In the genomic region with DNA sequence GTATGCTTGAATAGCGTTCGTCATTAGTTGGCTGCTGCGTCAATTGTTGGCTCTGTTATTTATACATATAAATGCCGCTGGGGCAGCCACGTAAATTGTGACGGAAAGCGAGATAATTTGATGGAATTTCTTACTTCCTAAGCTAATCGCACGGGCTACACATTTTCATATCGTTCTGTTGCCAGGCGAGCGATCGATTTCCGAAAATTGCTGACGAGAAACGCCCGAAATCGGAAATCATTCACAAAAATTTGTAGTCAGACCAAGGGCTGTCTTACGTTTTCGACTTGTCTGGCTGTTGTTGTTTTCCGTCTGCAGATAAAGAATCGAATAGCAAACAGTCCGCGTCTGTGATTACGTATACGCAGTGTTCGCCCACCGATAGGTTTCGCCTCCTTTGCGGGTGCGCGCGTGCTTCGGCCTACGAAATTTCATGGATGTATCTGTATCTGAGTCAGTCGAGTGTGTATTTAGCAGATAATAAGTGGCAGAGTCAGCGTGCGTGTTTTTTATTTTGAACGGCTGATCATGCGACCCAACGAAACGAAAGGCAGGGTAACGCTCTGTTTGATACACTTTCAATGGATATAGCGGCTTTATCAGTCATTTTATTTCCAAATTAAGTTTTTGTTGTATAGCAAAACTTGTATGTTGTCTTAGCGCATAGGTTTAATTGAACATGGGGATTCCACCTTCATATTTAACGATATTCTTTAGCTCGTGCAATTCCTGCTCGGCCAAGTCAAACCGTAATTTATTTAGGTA, we compare ENCODE assay signal across 1 fruit fly cellular context.
TF ChIP-seq lines count a peak whose summit lies in the region.

No protein-coding gene starts in this region.

TF ChIP-seq in whole organism, embryonic, 481 proteins besides CTCF, POLR2A, EP300 and RAD21 (continued from another document and continues in another):
- TF ChIP-seq CG14965 (GFP tag; optimal IDR thresholded peaks at IDR 0.05; lab: Kevin White, UChicago; ENCODE audit: borderline replicate concordance) (no peak), jing (GFP tag; optimal IDR thresholded peaks at IDR 0.05; lab: Kevin White, UChicago) (no peak), CG7556 (GFP tag; optimal IDR thresholded peaks at IDR 0.05; lab: Kevin White, UChicago) (peak; percentile 75), Hmr (GFP tag; optimal IDR thresholded peaks at IDR 0.05; lab: Kevin White, UChicago) (peak; percentile 85), scrt (GFP tag; optimal IDR thresholded peaks at IDR 0.05; lab: Kevin White, UChicago) (peak; percentile 21), CG10147 (GFP tag; optimal IDR thresholded peaks at IDR 0.05; lab: Kevin White, UChicago) (peak; percentile 48), CG18619 (GFP tag; optimal IDR thresholded peaks at IDR 0.05; lab: Kevin White, UChicago) (peak; percentile 62), CG12219 (GFP tag; optimal IDR thresholded peaks at IDR 0.05; lab: Kevin White, UChicago) (peak; percentile 69), wor (GFP tag; IDR thresholded peaks at IDR 0.05; lab: Robert Waterston, UW) (no peak), sisA (GFP tag; IDR thresholded peaks at IDR 0.05; lab: Robert Waterston, UW) (peak; percentile 45; the same call in 1 of the 2 replicates), CG2120 (GFP tag; optimal IDR thresholded peaks at IDR 0.05; lab: Kevin White, UChicago) (peak; percentile 90), CG3726 (GFP tag; IDR thresholded peaks at IDR 0.05; lab: Robert Waterston, UW) (no peak), CG2199 (GFP tag; IDR thresholded peaks at IDR 0.05; lab: Robert Waterston, UW) (peak; percentile 69; the same call in 1 of the 3 replicates), MESR4 (GFP tag; optimal IDR thresholded peaks at IDR 0.05; lab: Kevin White, UChicago) (no peak), zfh1 (GFP tag; IDR thresholded peaks at IDR 0.05; lab: Robert Waterston, UW) (peak; percentile 53; the same call in 2 of the 3 replicates), CG13123 (GFP tag; optimal IDR thresholded peaks at IDR 0.05; lab: Kevin White, UChicago) (no peak), dan (GFP tag; IDR thresholded peaks at IDR 0.05; lab: Robert Waterston, UW) (no peak), Fer3 (tag; optimal IDR thresholded peaks at IDR 0.05; lab: Kevin White, UChicago) (peak; percentile 83), GATAe (GFP tag; conservative IDR thresholded peaks at IDR 0.05; lab: Robert Waterston, UW) (peak; percentile 20; the same call in 1 of the 2 replicates), CG6175 (GFP tag; IDR thresholded peaks at IDR 0.05; lab: Robert Waterston, UW) (peak; percentile 88), CG34422 (GFP tag; IDR thresholded peaks at IDR 0.05; lab: Robert Waterston, UW) (peak; percentile 49; the same call in 1 of the 3 replicates), Lhr (GFP tag; optimal IDR thresholded peaks at IDR 0.05; lab: Kevin White, UChicago) (no peak), Bdp1 (GFP tag; optimal IDR thresholded peaks at IDR 0.05; lab: Kevin White, UChicago) (peak; percentile 9), sim (GFP tag; IDR thresholded peaks at IDR 0.05; lab: Robert Waterston, UW) (no peak), lov (optimal IDR thresholded peaks at IDR 0.05; lab: Kevin White, UChicago) (no peak), lov (GFP tag; IDR thresholded peaks at IDR 0.05; lab: Robert Waterston, UW) (no peak), gsb-n (tag; optimal IDR thresholded peaks at IDR 0.05; lab: Kevin White, UChicago) (no peak), CG33213 (GFP tag; optimal IDR thresholded peaks at IDR 0.05; lab: Kevin White, UChicago) (no peak), odd (GFP tag; optimal IDR thresholded peaks at IDR 0.05; lab: Kevin White, UChicago) (peak; percentile 62), CG7963 (GFP tag; IDR thresholded peaks at IDR 0.05; lab: Robert Waterston, UW; ENCODE audit: partially characterized antibody) (no peak), CG9609 (GFP tag; optimal IDR thresholded peaks at IDR 0.05; lab: Kevin White, UChicago) (peak; percentile 49), sens (GFP tag; lab: Kevin White, UChicago) (peak; percentile 91), Hsf (GFP tag; optimal IDR thresholded peaks at IDR 0.05; lab: Kevin White, UChicago) (peak; percentile 57), fru (optimal IDR thresholded peaks at IDR 0.05; lab: Kevin White, UChicago) (no peak), HLH3B (GFP tag; IDR thresholded peaks at IDR 0.05; lab: Robert Waterston, UW) (0 out of 2 replicates have a peak, but pooled peaks have one; percentile 24), ems (GFP tag; optimal IDR thresholded peaks at IDR 0.05; lab: Kevin White, UChicago) (peak; percentile 42), CG7372 (GFP tag; IDR thresholded peaks at IDR 0.05; lab: Robert Waterston, UW) (peak; percentile 73), unc-4 (GFP tag; IDR thresholded peaks at IDR 0.05; lab: Robert Waterston, UW; ENCODE audit: partially characterized antibody) (no peak), CG11696 (GFP tag; IDR thresholded peaks at IDR 0.05; lab: Robert Waterston, UW) (peak; percentile 36; the same call in 1 of the 2 replicates), tll (GFP tag; optimal IDR thresholded peaks at IDR 0.05; lab: Kevin White, UChicago) (no peak), cg (GFP tag; optimal IDR thresholded peaks at IDR 0.05; lab: Kevin White, UChicago) (peak; percentile 39), lilli (GFP tag; optimal IDR thresholded peaks at IDR 0.05; lab: Kevin White, UChicago) (peak; percentile 81), CG12071 (GFP tag; optimal IDR thresholded peaks at IDR 0.05; lab: Kevin White, UChicago) (peak; percentile 48), ab (GFP tag; optimal IDR thresholded peaks at IDR 0.05; lab: Kevin White, UChicago) (no peak), Scr (GFP tag; IDR thresholded peaks at IDR 0.05; lab: Robert Waterston, UW; ENCODE audit: partially characterized antibody) (peak; percentile 30; the same call in 1 of the 2 replicates), eve (GFP tag; optimal IDR thresholded peaks at IDR 0.05; lab: Kevin White, UChicago) (peak in 1 of 2 experiments; percentile 85), CG3847 (GFP tag; IDR thresholded peaks at IDR 0.05; lab: Robert Waterston, UW) (peak; percentile 63), CG2678 (tag; optimal IDR thresholded peaks at IDR 0.05; lab: Kevin White, UChicago) (peak; percentile 82), jumu (GFP tag; optimal IDR thresholded peaks at IDR 0.05; lab: Kevin White, UChicago) (peak; percentile 70), CG34376 (GFP tag; optimal IDR thresholded peaks at IDR 0.05; lab: Kevin White, UChicago) (peak; percentile 99), CG5245 (GFP tag; optimal IDR thresholded peaks at IDR 0.05; lab: Kevin White, UChicago) (no peak), CG8765 (GFP tag; IDR thresholded peaks at IDR 0.05; lab: Robert Waterston, UW) (peak; percentile 54; the same call in 1 of the 2 replicates), crp (GFP tag; optimal IDR thresholded peaks at IDR 0.05; lab: Kevin White, UChicago) (peak in 1 of 2 experiments; percentile 7), CG17328 (GFP tag; IDR thresholded peaks at IDR 0.05; lab: Robert Waterston, UW) (peak; percentile 56; the same call in 1 of the 2 replicates), ftz-f1 (GFP tag; optimal IDR thresholded peaks at IDR 0.05; lab: Kevin White, UChicago) (no peak), zfh2 (GFP tag; optimal IDR thresholded peaks at IDR 0.05; lab: Kevin White, UChicago) (peak; percentile 64), CG7786 (GFP tag; optimal IDR thresholded peaks at IDR 0.05; lab: Kevin White, UChicago) (peak; percentile 49), abd-A (tag; optimal IDR thresholded peaks at IDR 0.05; lab: Kevin White, UChicago) (peak; percentile 67), CG13424 (tag; optimal IDR thresholded peaks at IDR 0.05; lab: Kevin White, UChicago) (peak; percentile 75), CG4854 (GFP tag; optimal IDR thresholded peaks at IDR 0.05; lab: Kevin White, UChicago) (no peak), CG10267 (tag; optimal IDR thresholded peaks at IDR 0.05; lab: Kevin White, UChicago) (peak; percentile 39), Taf1 (GFP tag; IDR thresholded peaks at IDR 0.05; lab: Robert Waterston, UW) (peak; percentile 50; the same call in 1 of the 2 replicates), zen (tag; optimal IDR thresholded peaks at IDR 0.05; lab: Kevin White, UChicago) (peak; percentile 10), br (optimal IDR thresholded peaks at IDR 0.05; lab: Kevin White, UChicago) (no peak), CrebB (tag; optimal IDR thresholded peaks at IDR 0.05; lab: Kevin White, UChicago) (peak; percentile 39), Dip3 (GFP tag; optimal IDR thresholded peaks at IDR 0.05; lab: Kevin White, UChicago) (peak; percentile 60), CG32532 (GFP tag; IDR thresholded peaks at IDR 0.05; lab: Robert Waterston, UW) (peak; percentile 79), CG9797 (GFP tag; optimal IDR thresholded peaks at IDR 0.05; lab: Kevin White, UChicago) (no peak), run (tag; optimal IDR thresholded peaks at IDR 0.05; lab: Kevin White, UChicago) (peak; percentile 25), repo (GFP tag; optimal IDR thresholded peaks at IDR 0.05; lab: Kevin White, UChicago) (peak; percentile 45), CG10209 (GFP tag; optimal IDR thresholded peaks at IDR 0.05; lab: Kevin White, UChicago) (peak; percentile 71), CG31365 (tag; optimal IDR thresholded peaks at IDR 0.05; lab: Kevin White, UChicago) (no peak), CG17612 (GFP tag; IDR thresholded peaks at IDR 0.05; lab: Robert Waterston, UW) (peak; percentile 36; the same call in 1 of the 2 replicates), en (GFP tag; optimal IDR thresholded peaks at IDR 0.05; lab: Kevin White, UChicago) (peak; percentile 43), Dad (GFP tag; optimal IDR thresholded peaks at IDR 0.05; lab: Kevin White, UChicago) (no peak), Dfd (GFP tag; optimal IDR thresholded peaks at IDR 0.05; lab: Kevin White, UChicago) (no peak), pfk (GFP tag; optimal IDR thresholded peaks at IDR 0.05; lab: Kevin White, UChicago) (peak; percentile 17), Side (GFP tag; optimal IDR thresholded peaks at IDR 0.05; lab: Kevin White, UChicago) (peak; percentile 46), Oaz (GFP tag; IDR thresholded peaks at IDR 0.05; lab: Robert Waterston, UW) (no peak; the same call in 1 of the 2 replicates), CG6765 (GFP tag; optimal IDR thresholded peaks at IDR 0.05; lab: Kevin White, UChicago) (peak; percentile 66), tgo (GFP tag; IDR thresholded peaks at IDR 0.05; lab: Robert Waterston, UW) (peak; percentile 65; the same call in 2 of the 3 replicates), TFAM (GFP tag; optimal IDR thresholded peaks at IDR 0.05; lab: Kevin White, UChicago) (no peak), onecut (GFP tag; IDR thresholded peaks at IDR 0.05; lab: Robert Waterston, UW) (peak; percentile 49; the same call in 1 of the 2 replicates), NC2α (GFP tag; optimal IDR thresholded peaks at IDR 0.05; lab: Kevin White, UChicago) (no peak), Nf-YA (GFP tag; IDR thresholded peaks at IDR 0.05; lab: Robert Waterston, UW) (no peak), CG30403 (GFP tag; optimal IDR thresholded peaks at IDR 0.05; lab: Kevin White, UChicago) (peak; percentile 71), oc (tag; optimal IDR thresholded peaks at IDR 0.05; lab: Kevin White, UChicago) (peak; percentile 58), B-H1 (GFP tag; IDR thresholded peaks at IDR 0.05; lab: Robert Waterston, UW) (peak; percentile 50; the same call in 1 of the 3 replicates), gem (tag; optimal IDR thresholded peaks at IDR 0.05; lab: Kevin White, UChicago) (peak; percentile 83), CG3407 (GFP tag; optimal IDR thresholded peaks at IDR 0.05; lab: Kevin White, UChicago) (no peak), CG14667 (GFP tag; IDR thresholded peaks at IDR 0.05; lab: Robert Waterston, UW) (peak; percentile 52; the same call in 1 of the 2 replicates), sug (tag; optimal IDR thresholded peaks at IDR 0.05; lab: Kevin White, UChicago) (peak; percentile 90), CG13296 (GFP tag; optimal IDR thresholded peaks at IDR 0.05; lab: Kevin White, UChicago) (peak; percentile 78), sd (tag; optimal IDR thresholded peaks at IDR 0.05; lab: Kevin White, UChicago) (peak; percentile 96), CG13894 (tag; optimal IDR thresholded peaks at IDR 0.05; lab: Kevin White, UChicago) (peak; percentile 56), ind (GFP tag; optimal IDR thresholded peaks at IDR 0.05; lab: Kevin White, UChicago) (peak; percentile 74), fu2 (GFP tag; optimal IDR thresholded peaks at IDR 0.05; lab: Kevin White, UChicago) (peak; percentile 34), cas (GFP tag; IDR thresholded peaks at IDR 0.05; lab: Robert Waterston, UW) (no peak), pros (GFP tag; optimal IDR thresholded peaks at IDR 0.05; lab: Kevin White, UChicago) (no peak), Poxn (GFP tag; IDR thresholded peaks at IDR 0.05; lab: Robert Waterston, UW) (no peak), lbe (GFP tag; optimal IDR thresholded peaks at IDR 0.05; lab: Kevin White, UChicago) (no peak), CG4707 (GFP tag; optimal IDR thresholded peaks at IDR 0.05; lab: Kevin White, UChicago) (no peak), nau (GFP tag; optimal IDR thresholded peaks at IDR 0.05; lab: Kevin White, UChicago) (peak; percentile 57), CG16779 (GFP tag; IDR thresholded peaks at IDR 0.05; lab: Robert Waterston, UW) (peak; percentile 59; the same call in 1 of the 2 replicates), E2f2 (GFP tag; IDR thresholded peaks at IDR 0.05; lab: Robert Waterston, UW) (peak; percentile 32; the same call in 1 of the 2 replicates), CG9876 (GFP tag; optimal IDR thresholded peaks at IDR 0.05; lab: Kevin White, UChicago) (peak; percentile 10), row (GFP tag; IDR thresholded peaks at IDR 0.05; lab: Robert Waterston, UW) (peak; percentile 78), stc (GFP tag; IDR thresholded peaks at IDR 0.05; lab: Robert Waterston, UW) (peak; percentile 56; the same call in 1 of the 2 replicates), Gsc (GFP tag; IDR thresholded peaks at IDR 0.05; lab: Robert Waterston, UW) (no peak), CG4730 (GFP tag; IDR thresholded peaks at IDR 0.05; lab: Robert Waterston, UW) (0 out of 2 replicates have a peak, but pooled peaks have one; percentile 17), Hr78 (GFP tag; optimal IDR thresholded peaks at IDR 0.05; lab: Kevin White, UChicago) (peak in 1 of 2 experiments; percentile 88), CG11560 (tag; IDR thresholded peaks at IDR 0.05; lab: Robert Waterston, UW) (0 out of 3 replicates have a peak, but pooled peaks have one; percentile 22), dmrt99B (tag; optimal IDR thresholded peaks at IDR 0.05; lab: Kevin White, UChicago) (peak; percentile 77), CG6254 (GFP tag; optimal IDR thresholded peaks at IDR 0.05; lab: Kevin White, UChicago) (peak; percentile 18), HLH54F (GFP tag; optimal IDR thresholded peaks at IDR 0.05; lab: Kevin White, UChicago) (peak; percentile 66), CG32772 (GFP tag; IDR thresholded peaks at IDR 0.05; lab: Robert Waterston, UW) (peak; percentile 22; the same call in 1 of the 2 replicates), ash1 (GFP tag; optimal IDR thresholded peaks at IDR 0.05; lab: Kevin White, UChicago) (no peak), CG34224 (GFP tag; IDR thresholded peaks at IDR 0.05; lab: Robert Waterston, UW; ENCODE audit: partially characterized antibody) (peak; percentile 35; the same call in 1 of the 3 replicates)
